Worm (Caenorhabditis elegans): ENCODE data around the gene kin-9.
A peak's percentile ranks its signal among the peaks of the same experiment; 100 is the strongest.

DNA sequence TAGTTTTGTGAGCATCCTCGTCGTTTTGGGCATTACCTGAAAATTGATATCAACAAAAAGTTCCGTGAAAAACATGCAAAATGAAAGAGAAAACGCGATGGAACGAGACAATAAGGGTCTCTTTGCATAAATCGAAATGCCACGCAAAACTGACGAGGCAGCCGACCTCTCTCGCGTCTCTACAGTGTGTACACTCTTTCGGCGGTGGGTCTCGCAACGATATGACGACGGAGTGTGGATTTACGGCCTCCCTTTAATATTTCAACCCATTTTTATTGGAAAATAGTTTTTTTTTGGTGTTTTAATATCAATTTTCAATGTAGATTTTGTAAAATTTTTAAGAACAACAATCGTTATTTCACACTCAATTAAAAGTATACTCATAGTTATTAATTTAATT lies 10.4 kb upstream of the kin-9 start, which contains the start of gene tag-123:
- peak; percentile 45 for TF ChIP-seq elt-2 (tag; optimal IDR thresholded peaks at IDR 0.05)
- TF ChIP-seq R02D3.7 (tag; optimal IDR thresholded peaks at IDR 0.05) = peak; percentile 93
- TF ChIP-seq nfya-1 (tag; optimal IDR thresholded peaks at IDR 0.05; ENCODE audit: insufficient read depth) = peak; percentile 70
- no peak for TF ChIP-seq ceh-9 (tag; optimal IDR thresholded peaks at IDR 0.05)
- no peak for TF ChIP-seq daf-12 (tag; optimal IDR thresholded peaks at IDR 0.05)
- no peak for TF ChIP-seq ztf-11 (tag; optimal IDR thresholded peaks at IDR 0.05)
- TF ChIP-seq lin-15B (tag; optimal IDR thresholded peaks at IDR 0.05) = peak; percentile 53
- TF ChIP-seq mml-1 (tag; optimal IDR thresholded peaks at IDR 0.05) = no peak
- peak; percentile 62 for TF ChIP-seq snpc-4 (tag; optimal IDR thresholded peaks at IDR 0.05)
- no peak for TF ChIP-seq aly-2 (tag; optimal IDR thresholded peaks at IDR 0.05)
- no peak for TF ChIP-seq fkh-10 (GFP tag; optimal IDR thresholded peaks at IDR 0.05)
- no peak for TF ChIP-seq mdl-1 (tag; optimal IDR thresholded peaks at IDR 0.05)
- no peak for TF ChIP-seq nhr-28 (tag; optimal IDR thresholded peaks at IDR 0.05)

All from whole organism, L3 larva.